Worm (Caenorhabditis elegans): ENCODE data around the gene R166.2.

ce11 chrII:10544374-10544908 lies 7.0 kb upstream of the R166.2 start:
- TF ChIP-seq ztf-29 (GFP tag; IDR thresholded peaks at IDR 0.05): no peak
- TF ChIP-seq flt-1 (GFP tag; IDR thresholded peaks at IDR 0.05): no peak
- no peak for TF ChIP-seq tab-1 (GFP tag; IDR thresholded peaks at IDR 0.05)

Data from whole organism, midembryonic.